Worm (Caenorhabditis elegans) whole organism, mixed stage, embryonic: Measurements from ENCODE around the gene pros-1.

Experiments
- M03D4.4 ChIP-seq: sonication (generic microtip); optimal IDR thresholded peaks from 2 replicates; lab custom pipeline; 2017; ENCODE audit warnings: mild to moderate bottlenecking, missing genetic modification characterization, missing compliant biosample characterization
- bed-3 ChIP-seq: fragments of 200-800 bp; sonication (Bioruptor generic); optimal IDR thresholded peaks from 3 replicates; lab custom pipeline; 2018; ENCODE audit warnings: mild to moderate bottlenecking, missing genetic modification characterization, moderate library complexity, missing compliant biosample characterization
- blmp-1 ChIP-seq: fragments of 150-350 bp; optimal IDR thresholded peaks from 2 replicates; lab custom pipeline; 2014; ENCODE audit warnings: missing biosample characterization, missing genetic modification characterization
- ceh-39 ChIP-seq: fragments of 150-350 bp; optimal IDR thresholded peaks from 2 replicates; lab custom pipeline; 2014; ENCODE audit warnings: missing biosample characterization, missing genetic modification characterization
- ceh-43 ChIP-seq: fragments of 200-800 bp; sonication (Bioruptor generic); optimal IDR thresholded peaks from 2 replicates; lab custom pipeline; 2018; ENCODE audit warnings: mild to moderate bottlenecking, missing genetic modification characterization, moderate library complexity, missing compliant biosample characterization
- ceh-83 ChIP-seq: fragments of 200-800 bp; sonication (Bioruptor generic); optimal IDR thresholded peaks from 2 replicates; lab custom pipeline; 2018; ENCODE audit warnings: mild to moderate bottlenecking, missing genetic modification characterization, missing compliant biosample characterization
- ces-1 ChIP-seq: fragments of 150-350 bp; optimal IDR thresholded peaks from 2 replicates; lab custom pipeline; 2014; ENCODE audit warnings: missing biosample characterization, missing genetic modification reagents, missing genetic modification characterization
- cnd-1 ChIP-seq: fragments of 200-800 bp; sonication (Bioruptor generic); optimal IDR thresholded peaks from 2 replicates; lab custom pipeline; 2018; ENCODE audit warnings: mild to moderate bottlenecking, missing genetic modification characterization, missing compliant biosample characterization
- drap-1 ChIP-seq: fragments of 200-800 bp; sonication (Bioruptor generic); optimal IDR thresholded peaks from 3 replicates; lab custom pipeline; 2018; ENCODE audit warnings: mild to moderate bottlenecking, missing genetic modification characterization, missing compliant biosample characterization
- elt-1 ChIP-seq: sonication (generic microtip); optimal IDR thresholded peaks from 2 replicates; lab custom pipeline; 2017; ENCODE audit warnings: missing genetic modification characterization, mild to moderate bottlenecking, missing compliant biosample characterization, antibody characterized with exemption, moderate library complexity, borderline replicate concordance; ENCODE audit not compliant: insufficient read depth
- elt-3 ChIP-seq: fragments of 150-350 bp; optimal IDR thresholded peaks from 2 replicates; lab custom pipeline; 2014; ENCODE audit warnings: missing biosample characterization, missing genetic modification characterization
- flh-1 ChIP-seq: fragments of 200-800 bp; sonication (Bioruptor generic); optimal IDR thresholded peaks from 2 replicates; lab custom pipeline; 2018; ENCODE audit warnings: mild to moderate bottlenecking, missing genetic modification characterization, moderate library complexity, missing compliant biosample characterization
- hlh-1 ChIP-seq: fragments of 150-350 bp; optimal IDR thresholded peaks from 2 replicates; lab custom pipeline; 2014; ENCODE audit warnings: missing biosample characterization, missing genetic modification reagents, missing genetic modification characterization
- lin-13 ChIP-seq: fragments of 150-350 bp; optimal IDR thresholded peaks from 2 replicates; lab custom pipeline; 2014; ENCODE audit warnings: missing biosample characterization, missing genetic modification characterization
- lin-32 ChIP-seq: fragments of 200-800 bp; sonication (Bioruptor generic); optimal IDR thresholded peaks from 2 replicates; lab custom pipeline; 2018; ENCODE audit warnings: mild to moderate bottlenecking, missing genetic modification characterization, missing compliant biosample characterization
- lsy-2 ChIP-seq: fragments of 150-350 bp; optimal IDR thresholded peaks from 2 replicates; lab custom pipeline; 2014; ENCODE audit warnings: missing biosample characterization, missing genetic modification characterization
- mab-5 ChIP-seq: fragments of 150-350 bp; optimal IDR thresholded peaks from 2 replicates; lab custom pipeline; 2014; ENCODE audit warnings: missing biosample characterization, missing genetic modification characterization
- mep-1 ChIP-seq: fragments of 150-350 bp; optimal IDR thresholded peaks from 2 replicates; lab custom pipeline; 2017; ENCODE audit warnings: missing biosample characterization, missing genetic modification reagents, missing genetic modification characterization, inconsistent platforms
- mls-2 ChIP-seq: sonication (generic microtip); optimal IDR thresholded peaks from 2 replicates; lab custom pipeline; 2016; ENCODE audit warnings: mild to moderate bottlenecking, missing genetic modification characterization, moderate library complexity, missing compliant biosample characterization
- nhr-12 ChIP-seq: fragments of 150-350 bp; optimal IDR thresholded peaks from 2 replicates; lab custom pipeline; 2014; ENCODE audit warnings: missing biosample characterization, missing genetic modification characterization
- nhr-2 ChIP-seq: fragments of 150-350 bp; optimal IDR thresholded peaks from 2 replicates; lab custom pipeline; 2014; ENCODE audit warnings: missing biosample characterization, missing genetic modification characterization
- nhr-237 ChIP-seq: fragments of 150-350 bp; optimal IDR thresholded peaks from 2 replicates; lab custom pipeline; 2014; ENCODE audit warnings: missing biosample characterization, missing genetic modification characterization
- nhr-28 ChIP-seq: fragments of 150-350 bp; optimal IDR thresholded peaks from 2 replicates; lab custom pipeline; 2014; ENCODE audit warnings: missing biosample characterization, missing genetic modification characterization
- nhr-76 ChIP-seq: sonication (generic microtip); optimal IDR thresholded peaks from 2 replicates; lab custom pipeline; 2017; ENCODE audit warnings: missing biosample characterization, missing genetic modification characterization
- pha-4 ChIP-seq: fragments of 150-350 bp; optimal IDR thresholded peaks from 2 replicates; lab custom pipeline; 2018; ENCODE audit warnings: missing biosample characterization, missing genetic modification reagents, missing genetic modification characterization
- snpc-4 ChIP-seq: fragments of 150-350 bp; optimal IDR thresholded peaks from 2 replicates; lab custom pipeline; 2014; ENCODE audit warnings: missing biosample characterization, missing genetic modification characterization
- sptf-1 ChIP-seq: sonication (generic microtip); optimal IDR thresholded peaks from 2 replicates; lab custom pipeline; 2017; ENCODE audit warnings: mild to moderate bottlenecking, missing genetic modification characterization, moderate library complexity, missing compliant biosample characterization
- unc-120 ChIP-seq: sonication (generic microtip); optimal IDR thresholded peaks from 2 replicates; lab custom pipeline; 2017; ENCODE audit warnings: missing genetic modification characterization, missing compliant biosample characterization; ENCODE audit not compliant: poor library complexity, severe bottlenecking
- unc-62 ChIP-seq: fragments of 150-350 bp; optimal IDR thresholded peaks from 2 replicates; lab custom pipeline; 2014; ENCODE audit warnings: missing biosample characterization, missing genetic modification reagents, missing genetic modification characterization
- zip-8 ChIP-seq: fragments of 150-350 bp; optimal IDR thresholded peaks from 2 replicates; lab custom pipeline; 2014; ENCODE audit warnings: missing biosample characterization, missing genetic modification characterization
- ztf-11 ChIP-seq: fragments of 150-350 bp; optimal IDR thresholded peaks from 2 replicates; lab custom pipeline; 2014; ENCODE audit warnings: missing biosample characterization, missing genetic modification characterization

Gene pros-1

ce11 chrIII:8045734-8046133 is 21.4 kb upstream of the pros-1 start, which contains the start of gene K12H4.3:
TSS of gene K12H4.3 (plus strand) at chrIII:8046034.
- TF ChIP-seq lin-13 (no peak), nhr-12 (tag; lab: Kevin White, UChicago) (no peak), flh-1 (GFP tag; lab: Kevin White, UChicago) (no peak), lsy-2 (tag; lab: Kevin White, UChicago) (no peak), unc-120 (tag; lab: Kevin White, UChicago) (no peak), elt-1 (tag; lab: Kevin White, UChicago) (no peak), mab-5 (tag; lab: Kevin White, UChicago) (no peak), mep-1 (tag; lab: Kevin White, UChicago) (no peak), nhr-237 (no peak), pha-4 (tag; lab: Kevin White, UChicago) (no peak), nhr-28 (tag; lab: Kevin White, UChicago) (no peak), M03D4.4 (no peak), bed-3 (no peak), mls-2 (tag; lab: Kevin White, UChicago) (no peak)

- TF ChIP-seq unc-120 (tag; lab: Kevin White, UChicago), result no peak
- no peak for TF ChIP-seq nhr-76 (tag; lab: Kevin White, UChicago)
- TF ChIP-seq zip-8, result no peak
- TF ChIP-seq mab-5 (tag; lab: Kevin White, UChicago), result no peak
- TF ChIP-seq snpc-4 (tag; lab: Kevin White, UChicago), result no peak
- no peak for TF ChIP-seq blmp-1
- TF ChIP-seq ceh-83, result no peak
- TF ChIP-seq lin-32 (GFP tag; lab: Kevin White, UChicago), result no peak
- TF ChIP-seq nhr-28 (tag; lab: Kevin White, UChicago), result no peak
- TF ChIP-seq ces-1, result no peak
- no peak for TF ChIP-seq ztf-11 (tag; lab: Kevin White, UChicago)
- TF ChIP-seq elt-3 (tag; lab: Kevin White, UChicago), result no peak
- no peak for TF ChIP-seq flh-1 (GFP tag; lab: Kevin White, UChicago)
Measured at ce11 chrIII:8047412-8047811, 19.7 kb upstream of the pros-1 start, which contains the start of gene K12H4.2. TSS of gene K12H4.2 (plus strand) at chrIII:8047712.

- TF ChIP-seq nhr-2 (no peak), snpc-4 (tag; lab: Kevin White, UChicago) (no peak), ceh-39 (no peak), blmp-1 (no peak), ceh-43 (no peak), ces-1 (no peak), sptf-1 (tag; lab: Kevin White, UChicago) (no peak), hlh-1 (tag; lab: Kevin White, UChicago) (no peak), nhr-12 (tag; lab: Kevin White, UChicago) (no peak), nhr-28 (tag; lab: Kevin White, UChicago) (no peak), lin-13 (no peak), bed-3 (no peak), flh-1 (GFP tag; lab: Kevin White, UChicago) (no peak), unc-62 (GFP tag; lab: Kevin White, UChicago) (no peak), M03D4.4 (no peak), unc-120 (tag; lab: Kevin White, UChicago) (no peak), mep-1 (tag; lab: Kevin White, UChicago) (no peak), pha-4 (tag; lab: Kevin White, UChicago) (no peak), zip-8 (no peak), cnd-1 (tag; lab: Kevin White, UChicago) (no peak)
Measured at ce11 chrIII:8050944-8051343, 16.1 kb upstream of the pros-1 start, which contains the start of gene K12H4.7. TSS of gene K12H4.7 (minus strand) at chrIII:8051081.

ce11 chrIII:8051838-8052237 is 15.3 kb upstream of the pros-1 start:
- no peak for TF ChIP-seq nhr-12 (tag; lab: Kevin White, UChicago)
- no peak for TF ChIP-seq nhr-76 (tag; lab: Kevin White, UChicago)
- TF ChIP-seq zip-8, result peak; percentile 98
- TF ChIP-seq, all 35 proteins: peak for 1

ce11 chrIII:8061114-8061513 is 6.0 kb upstream of the pros-1 start:
- TF ChIP-seq ceh-43 (no peak), ces-1 (no peak), drap-1 (GFP tag; lab: Kevin White, UChicago) (no peak), ceh-39 (no peak), mls-2 (tag; lab: Kevin White, UChicago) (no peak), unc-120 (tag; lab: Kevin White, UChicago) (no peak), blmp-1 (no peak), nhr-12 (tag; lab: Kevin White, UChicago) (no peak), pha-4 (tag; lab: Kevin White, UChicago) (no peak)
